Worm (Caenorhabditis elegans): ENCODE measurements around the gene Y47D7A.12.

- no peak for TF ChIP-seq ztf-23 (GFP tag; IDR thresholded peaks at IDR 0.05)
- no peak for TF ChIP-seq flt-1 (GFP tag; IDR thresholded peaks at IDR 0.05)
- TF ChIP-seq med-1 (GFP tag; optimal IDR thresholded peaks at IDR 0.05; ENCODE audit: insufficient read depth) = no peak
- no peak for TF ChIP-seq ztf-29 (GFP tag; IDR thresholded peaks at IDR 0.05)
- no peak for TF ChIP-seq tab-1 (GFP tag; IDR thresholded peaks at IDR 0.05)
- no peak for TF ChIP-seq klf-2 (GFP tag; conservative IDR thresholded peaks at IDR 0.05)
Observed at ce11 chrV:4398884-4399283, 30.6 kb downstream of the Y47D7A.12 start.

Measured in whole organism, midembryonic.